Worm (Caenorhabditis elegans) whole organism, young adult: Measurements from ENCODE around the gene C31H1.1.

ENCODE experiments used
- ccch-3 ChIP-seq: fragments of 200-800 bp; sonication (Bioruptor generic); optimal IDR thresholded peaks from 2 replicates; lab custom pipeline; 2018; ENCODE audit warnings: mild to moderate bottlenecking, missing genetic modification characterization, missing compliant biosample characterization
- chd-7 ChIP-seq: sonication (generic microtip); optimal IDR thresholded peaks from 2 replicates; lab custom pipeline; 2016; ENCODE audit warnings: mild to moderate bottlenecking, missing genetic modification characterization, moderate library complexity, missing compliant biosample characterization
- lag-1 ChIP-seq: fragments of 200-800 bp; sonication (Bioruptor generic); IDR thresholded peaks from 2 replicates; pipeline ENCODE4 v1.3.6; 2022; ENCODE audit warnings: missing genetic modification reagents, missing genetic modification characterization, missing compliant biosample characterization
- madf-8 ChIP-seq: fragments of 200-800 bp; sonication (Bioruptor generic); conservative IDR thresholded peaks from 2 replicates; pipeline ENCODE4 v1.3.6; 2022; ENCODE audit warnings: missing genetic modification reagents, missing genetic modification characterization, missing compliant biosample characterization
- snpc-4 ChIP-seq, 5 experiments: fragments of 150-350 bp in 1 of 5; sonication (generic microtip) in 4 of 5; optimal IDR thresholded peaks; 2 replicates each; lab custom pipeline; 2014 to 2018; ENCODE audit warnings: missing genetic modification characterization in 5 of 5, missing biosample characterization in 3 of 5, antibody characterized with exemption in 2 of 5, mild to moderate bottlenecking in 2 of 5, missing compliant biosample characterization in 2 of 5, missing genotype in 2 of 5, moderate library complexity in 2 of 5, missing genetic modification reagents in 1 of 5
- tlf-1 ChIP-seq: fragments of 200-800 bp; sonication (Bioruptor generic); optimal IDR thresholded peaks from 2 replicates; lab custom pipeline; 2018; ENCODE audit warnings: mild to moderate bottlenecking, missing genetic modification characterization, missing compliant biosample characterization
- xnd-1 ChIP-seq: sonication (generic microtip); optimal IDR thresholded peaks from 2 replicates; lab custom pipeline; 2016; ENCODE audit warnings: missing genotype, missing genetic modification reagents, missing genetic modification characterization, missing compliant biosample characterization

- TF ChIP-seq snpc-4 (GFP tag; optimal IDR thresholded peaks at IDR 0.05; lab: Kevin White, UChicago): no peak
- TF ChIP-seq snpc-4 (tag; optimal IDR thresholded peaks at IDR 0.05; lab: Kevin White, UChicago): no peak
- no peak for TF ChIP-seq ccch-3 (GFP tag; lab: Kevin White, UChicago)
- TF ChIP-seq tlf-1: no peak
- TF ChIP-seq lag-1: no peak
- no peak for TF ChIP-seq xnd-1 (tag; lab: Kevin White, UChicago)
- no peak for TF ChIP-seq chd-7
- no peak for TF ChIP-seq madf-8 (GFP tag; lab: Robert Waterston, UW)
These were observed 44.5 kb upstream of the C31H1.1 start for ce11 chrIV:5752704-5753103.
